Worm (Caenorhabditis elegans) whole organism, L4 larva: ENCODE measurements around the gene F53B1.3.

Experiments
- F44E2.7 ChIP-seq: fragments of 200-800 bp; sonication (Bioruptor generic); IDR thresholded peaks from 2 replicates; pipeline ENCODE4 v2.1.2; 2022; ENCODE audit warnings: missing genetic modification characterization, missing compliant biosample characterization
- F49E8.2 ChIP-seq: sonication (generic microtip); optimal IDR thresholded peaks from 2 replicates; lab custom pipeline; 2016; ENCODE audit warnings: missing compliant biosample characterization, mild to moderate bottlenecking, missing genetic modification characterization, borderline replicate concordance
- R02D3.7 ChIP-seq: fragments of 150-350 bp; sonication (generic microtip); optimal IDR thresholded peaks from 3 replicates; lab custom pipeline; 2014; ENCODE audit warnings: missing biosample characterization, missing genetic modification characterization
- T26A8.4 ChIP-seq: fragments of 200-800 bp; sonication (Bioruptor generic); IDR thresholded peaks from 2 replicates; pipeline ENCODE4 v1.3.6; 2022; ENCODE audit warnings: missing genetic modification characterization, missing compliant biosample characterization
- Y105C5A.15 ChIP-seq: fragments of 200-800 bp; sonication (Bioruptor generic); IDR thresholded peaks from 2 replicates; pipeline ENCODE4 v1.3.6; 2022; ENCODE audit warnings: missing genetic modification characterization, missing compliant biosample characterization
- aha-1 ChIP-seq: fragments of 150-350 bp; peaks from one replicate; lab custom pipeline; 2014; ENCODE audit warnings: missing biosample characterization, missing genetic modification characterization
- ama-1 ChIP-seq: fragments of 150-350 bp; optimal IDR thresholded peaks from 2 replicates; lab custom pipeline; 2014; ENCODE audit warnings: inconsistent platforms, mixed read lengths
- attf-4 ChIP-seq: sonication (generic microtip); optimal IDR thresholded peaks from 3 replicates; lab custom pipeline; 2017; ENCODE audit warnings: missing biosample characterization, missing genetic modification characterization
- ceh-20 ChIP-seq: fragments of 200-800 bp; sonication (Bioruptor generic); IDR thresholded peaks from 2 replicates; pipeline ENCODE4 v1.3.6; 2022; ENCODE audit warnings: missing genetic modification reagents, missing genetic modification characterization, missing compliant biosample characterization
- ceh-28 ChIP-seq: fragments of 150-350 bp; optimal IDR thresholded peaks from 2 replicates; lab custom pipeline; 2014; ENCODE audit warnings: missing biosample characterization, missing genetic modification reagents, missing genetic modification characterization
- ceh-32 ChIP-seq: sonication (generic microtip); optimal IDR thresholded peaks from 2 replicates; lab custom pipeline; 2016; ENCODE audit warnings: mild to moderate bottlenecking, missing genetic modification characterization, missing compliant biosample characterization; ENCODE audit not compliant: poor library complexity
- ceh-44 ChIP-seq: fragments of 200-800 bp; sonication (Bioruptor generic); IDR thresholded peaks from 2 replicates; pipeline ENCODE4 v1.3.6; 2022; ENCODE audit warnings: missing genetic modification reagents, missing genetic modification characterization, missing compliant biosample characterization
- ceh-62 ChIP-seq: sonication (generic microtip); optimal IDR thresholded peaks from 2 replicates; lab custom pipeline; 2017; ENCODE audit warnings: missing biosample characterization, missing genetic modification characterization
- daf-16 ChIP-seq, 3 experiments: sonication (generic microtip); optimal IDR thresholded peaks; 2 replicates each; lab custom pipeline; 2016 to 2017; ENCODE audit warnings: missing genetic modification characterization in 3 of 3, missing genetic modification reagents in 3 of 3, mild to moderate bottlenecking in 2 of 3, missing compliant biosample characterization in 2 of 3, missing biosample characterization in 1 of 3, moderate library complexity in 1 of 3
- daf-19 ChIP-seq: fragments of 200-800 bp; sonication (Bioruptor generic); conservative IDR thresholded peaks from 2 replicates; pipeline ENCODE4 v1.3.6; 2022; ENCODE audit warnings: missing genetic modification characterization, missing compliant biosample characterization
- daf-8 ChIP-seq: fragments of 200-800 bp; sonication (Bioruptor generic); IDR thresholded peaks from 2 replicates; pipeline ENCODE4 v1.3.6; 2022; ENCODE audit warnings: missing genetic modification characterization, missing compliant biosample characterization
- dmd-8 ChIP-seq: fragments of 200-800 bp; sonication (Bioruptor generic); IDR thresholded peaks from 2 replicates; pipeline ENCODE4 v1.3.6; 2022; ENCODE audit warnings: missing genetic modification characterization, missing compliant biosample characterization
- dmd-9 ChIP-seq: fragments of 200-800 bp; sonication (Bioruptor generic); IDR thresholded peaks from 2 replicates; pipeline ENCODE4 v1.3.6; 2022; ENCODE audit warnings: missing genetic modification reagents, missing genetic modification characterization, missing compliant biosample characterization
- dpl-1 ChIP-seq: fragments of 150-350 bp; optimal IDR thresholded peaks from 2 replicates; lab custom pipeline; 2014; ENCODE audit warnings: missing biosample characterization, missing genetic modification reagents, missing genetic modification characterization
- egl-43 ChIP-seq: fragments of 200-800 bp; sonication (Bioruptor generic); IDR thresholded peaks from 2 replicates; pipeline ENCODE4 v1.3.6; 2022; ENCODE audit warnings: missing genetic modification reagents, missing genetic modification characterization, missing compliant biosample characterization
- fkh-10 ChIP-seq: fragments of 150-350 bp; optimal IDR thresholded peaks from 2 replicates; lab custom pipeline; 2014; ENCODE audit warnings: missing biosample characterization, missing genetic modification reagents, missing genetic modification characterization
- gei-8 ChIP-seq: fragments of 200-800 bp; sonication (Bioruptor generic); optimal IDR thresholded peaks from 2 replicates; lab custom pipeline; 2018; ENCODE audit warnings: mild to moderate bottlenecking, missing genetic modification characterization, missing compliant biosample characterization
- hif-1 ChIP-seq, 2 experiments: sonication (generic microtip); optimal IDR thresholded peaks; 2 replicates each; lab custom pipeline; 2016 to 2017; ENCODE audit warnings: missing compliant biosample characterization in 2 of 2, missing genetic modification characterization in 2 of 2, missing genetic modification reagents in 2 of 2, missing genotype in 2 of 2, mild to moderate bottlenecking in 1 of 2
- hlh-11 ChIP-seq: fragments of 200-800 bp; sonication (Bioruptor generic); optimal IDR thresholded peaks from 2 replicates; lab custom pipeline; 2018; ENCODE audit warnings: mild to moderate bottlenecking, missing genetic modification characterization, missing compliant biosample characterization
- hlh-30 ChIP-seq: sonication (generic microtip); optimal IDR thresholded peaks from 2 replicates; lab custom pipeline; 2017; ENCODE audit warnings: antibody characterized with exemption, mild to moderate bottlenecking, missing genetic modification characterization, missing compliant biosample characterization; ENCODE audit not compliant: insufficient read depth
- jun-1 ChIP-seq: fragments of 150-350 bp; optimal IDR thresholded peaks from 2 replicates; lab custom pipeline; 2014; ENCODE audit warnings: missing biosample characterization, missing genetic modification reagents, missing genetic modification characterization
- lim-7 ChIP-seq: fragments of 200-800 bp; sonication (Bioruptor generic); IDR thresholded peaks from 2 replicates; pipeline ENCODE4 v1.3.6; 2022; ENCODE audit warnings: missing genetic modification characterization, missing compliant biosample characterization
- lin-1 ChIP-seq: fragments of 200-800 bp; sonication (Bioruptor generic); IDR thresholded peaks from 2 replicates; pipeline ENCODE4 v1.3.6; 2022; ENCODE audit warnings: missing genetic modification reagents, missing genetic modification characterization, missing compliant biosample characterization
- lin-15B ChIP-seq: fragments of 150-350 bp; sonication (generic microtip); optimal IDR thresholded peaks from 3 replicates; lab custom pipeline; 2014; ENCODE audit warnings: missing biosample characterization, missing genetic modification characterization
- lin-29 ChIP-seq: fragments of 200-800 bp; sonication (Bioruptor generic); IDR thresholded peaks from 2 replicates; pipeline ENCODE4 v1.3.6; 2022; ENCODE audit warnings: missing genetic modification reagents, missing genetic modification characterization, missing compliant biosample characterization
- madf-9 ChIP-seq: fragments of 200-800 bp; sonication (Bioruptor generic); conservative IDR thresholded peaks from 2 replicates; pipeline ENCODE4 v1.3.6; 2022; ENCODE audit warnings: missing genetic modification reagents, missing genetic modification characterization, missing compliant biosample characterization
- mdl-1 ChIP-seq, 2 experiments: fragments of 150-350 bp in 1 of 2; sonication (generic microtip) in 1 of 2; optimal IDR thresholded peaks; 2 replicates each; lab custom pipeline; 2014 to 2017; ENCODE audit warnings: missing biosample characterization in 2 of 2, missing genetic modification characterization in 2 of 2
- mep-1 ChIP-seq: fragments of 150-350 bp; sonication (generic microtip); optimal IDR thresholded peaks from 3 replicates; lab custom pipeline; 2014; ENCODE audit warnings: missing biosample characterization, missing genetic modification characterization
- mes-2 ChIP-seq: sonication (generic microtip); optimal IDR thresholded peaks from 2 replicates; lab custom pipeline; 2016; ENCODE audit warnings: missing genotype, mild to moderate bottlenecking, missing genetic modification characterization, missing compliant biosample characterization; ENCODE audit not compliant: poor library complexity, severe bottlenecking
- mxl-2 ChIP-seq: fragments of 200-800 bp; sonication (Bioruptor generic); conservative IDR thresholded peaks from 2 replicates; pipeline ENCODE4 v1.3.6; 2022; ENCODE audit warnings: missing genetic modification reagents, missing genetic modification characterization, missing compliant biosample characterization
- nhr-102 ChIP-seq: sonication (generic microtip); optimal IDR thresholded peaks from 2 replicates; lab custom pipeline; 2016; ENCODE audit warnings: mild to moderate bottlenecking, missing genetic modification characterization, moderate library complexity, missing compliant biosample characterization
- nhr-25 ChIP-seq: sonication (generic microtip); optimal IDR thresholded peaks from 2 replicates; lab custom pipeline; 2017; ENCODE audit warnings: missing genetic modification characterization, mild to moderate bottlenecking, missing compliant biosample characterization, antibody characterized with exemption, moderate library complexity, borderline replicate concordance; ENCODE audit not compliant: insufficient read depth
- nhr-41 ChIP-seq: fragments of 200-800 bp; sonication (Bioruptor generic); IDR thresholded peaks from 2 replicates; pipeline ENCODE4 v1.3.6; 2022; ENCODE audit warnings: missing genetic modification reagents, missing genetic modification characterization, missing compliant biosample characterization
- nhr-42 ChIP-seq: fragments of 200-800 bp; sonication (Bioruptor generic); IDR thresholded peaks from 2 replicates; pipeline ENCODE4 v1.3.6; 2022; ENCODE audit warnings: missing genetic modification characterization, missing compliant biosample characterization
- nhr-48 ChIP-seq: sonication (generic microtip); optimal IDR thresholded peaks from 2 replicates; lab custom pipeline; 2016; ENCODE audit warnings: mild to moderate bottlenecking, missing genetic modification characterization, missing compliant biosample characterization
- nhr-6 ChIP-seq: fragments of 150-350 bp; optimal IDR thresholded peaks from 2 replicates; lab custom pipeline; 2014; ENCODE audit warnings: missing biosample characterization, missing genetic modification characterization
- nhr-77 ChIP-seq: fragments of 150-350 bp; optimal IDR thresholded peaks from 2 replicates; lab custom pipeline; 2014; ENCODE audit warnings: missing biosample characterization, missing genetic modification characterization
- pqm-1 ChIP-seq: sonication (generic microtip); optimal IDR thresholded peaks from 2 replicates; lab custom pipeline; 2017; ENCODE audit warnings: missing biosample characterization, missing genetic modification characterization
- rbr-2 ChIP-seq: sonication (generic microtip); optimal IDR thresholded peaks from 2 replicates; lab custom pipeline; 2016; ENCODE audit warnings: missing genotype, missing genetic modification characterization, missing compliant biosample characterization
- saeg-2 ChIP-seq: fragments of 200-800 bp; sonication (Bioruptor generic); IDR thresholded peaks from 2 replicates; pipeline ENCODE4 v1.3.6; 2022; ENCODE audit warnings: missing genetic modification reagents, missing genetic modification characterization, missing compliant biosample characterization
- sdz-12 ChIP-seq: fragments of 200-800 bp; sonication (Bioruptor generic); optimal IDR thresholded peaks from 2 replicates; lab custom pipeline; 2018; ENCODE audit warnings: mild to moderate bottlenecking, missing genetic modification characterization, missing compliant biosample characterization
- spr-1 ChIP-seq: sonication (generic microtip); optimal IDR thresholded peaks from 2 replicates; lab custom pipeline; 2016; ENCODE audit warnings: mild to moderate bottlenecking, missing genetic modification characterization, missing compliant biosample characterization
- tra-1 ChIP-seq: fragments of 200-800 bp; sonication (Bioruptor generic); IDR thresholded peaks from 2 replicates; pipeline ENCODE4 v1.3.6; 2022; ENCODE audit warnings: missing genetic modification reagents, missing genetic modification characterization, missing compliant biosample characterization
- unc-130 ChIP-seq: sonication (generic microtip); optimal IDR thresholded peaks from 2 replicates; lab custom pipeline; 2016; ENCODE audit warnings: missing genetic modification reagents, missing genetic modification characterization, missing compliant biosample characterization
- unc-39 ChIP-seq: sonication (generic microtip); optimal IDR thresholded peaks from 2 replicates; lab custom pipeline; 2017; ENCODE audit warnings: missing biosample characterization, missing genetic modification characterization
- zag-1 ChIP-seq: fragments of 150-350 bp; optimal IDR thresholded peaks from 2 replicates; lab custom pipeline; 2014; ENCODE audit warnings: missing biosample characterization, missing genetic modification characterization
- zip-11 ChIP-seq: fragments of 200-800 bp; sonication (Bioruptor generic); IDR thresholded peaks from 2 replicates; pipeline ENCODE4 v1.3.6; 2022; ENCODE audit warnings: missing genetic modification characterization, missing compliant biosample characterization

The F53B1.3 gene

ce11 chrX:2089434-2089833 is 16.0 kb upstream of the F53B1.3 start, which contains the start of gene lsy-2 (continued):
- TF ChIP-seq ceh-32 (tag; lab: Kevin White, UChicago) = no peak
- TF ChIP-seq aha-1 (tag; lab: Kevin White, UChicago) = peak; percentile 64
- no peak for TF ChIP-seq sdz-12 (GFP tag; lab: Kevin White, UChicago)
- no peak for TF ChIP-seq dmd-8 (GFP tag; lab: Robert Waterston, UW)
- TF ChIP-seq hif-1 (tag; optimal IDR thresholded peaks at IDR 0.05; lab: Kevin White, UChicago) = peak in 1 of 2 experiments; percentile 41
- TF ChIP-seq zag-1 (tag; lab: Kevin White, UChicago) = no peak
- TF ChIP-seq lin-1 (GFP tag; lab: Robert Waterston, UW) = no peak
- no peak for TF ChIP-seq ceh-44 (GFP tag; lab: Robert Waterston, UW)
- peak; percentile 72 for TF ChIP-seq dpl-1 (GFP tag; lab: Kevin White, UChicago)
- no peak for TF ChIP-seq jun-1 (tag; lab: Kevin White, UChicago)
- TF ChIP-seq saeg-2 (GFP tag; lab: Robert Waterston, UW) = no peak
- TF ChIP-seq Y105C5A.15 = no peak
- no peak for TF ChIP-seq dmd-9
- TF ChIP-seq daf-8 (GFP tag; lab: Robert Waterston, UW) = no peak
- no peak for TF ChIP-seq nhr-77 (tag; lab: Kevin White, UChicago)
- TF ChIP-seq unc-130 (GFP tag; lab: Kevin White, UChicago) = no peak
- no peak for TF ChIP-seq daf-16 (GFP tag; optimal IDR thresholded peaks at IDR 0.05; lab: Kevin White, UChicago)
- TF ChIP-seq daf-16 (tag; optimal IDR thresholded peaks at IDR 0.05; lab: Kevin White, UChicago) = peak; percentile 70
- TF ChIP-seq nhr-102 (tag; lab: Kevin White, UChicago) = no peak
- no peak for TF ChIP-seq R02D3.7 (tag; lab: Kevin White, UChicago)
- TF ChIP-seq nhr-6 = no peak
- peak; percentile 75 for TF ChIP-seq mes-2 (tag; lab: Kevin White, UChicago)
- TF ChIP-seq fkh-10 = no peak
- no peak for TF ChIP-seq ama-1
- no peak for TF ChIP-seq ceh-20 (GFP tag; lab: Robert Waterston, UW)
- peak; percentile 19 for TF ChIP-seq rbr-2
- no peak for TF ChIP-seq lim-7
- peak; percentile 65 for TF ChIP-seq hlh-30 (tag; lab: Kevin White, UChicago)
- TF ChIP-seq daf-19 = no peak
- TF ChIP-seq tra-1 (GFP tag; lab: Robert Waterston, UW) = no peak
- TF ChIP-seq nhr-42 (GFP tag; lab: Robert Waterston, UW) = no peak
- TF ChIP-seq unc-39 = no peak
- TF ChIP-seq T26A8.4 (GFP tag; lab: Robert Waterston, UW) = no peak
- TF ChIP-seq F49E8.2 = no peak
- TF ChIP-seq gei-8 (GFP tag; lab: Kevin White, UChicago) = no peak
- peak; percentile 57 for TF ChIP-seq mep-1 (tag; lab: Kevin White, UChicago)
- TF ChIP-seq nhr-41 (GFP tag; lab: Robert Waterston, UW) = no peak
- no peak for TF ChIP-seq pqm-1
- peak; percentile 86 for TF ChIP-seq nhr-25
- TF ChIP-seq hlh-11 (tag; lab: Kevin White, UChicago) = no peak
- TF ChIP-seq madf-9 = no peak
- no peak for TF ChIP-seq mxl-2 (GFP tag; lab: Robert Waterston, UW)
- no peak for TF ChIP-seq lin-29
- TF ChIP-seq F44E2.7 = no peak
- no peak for TF ChIP-seq ceh-28 (tag; lab: Kevin White, UChicago)
- TF ChIP-seq attf-4 (tag; lab: Kevin White, UChicago) = no peak
- no peak for TF ChIP-seq lin-15B
- no peak for TF ChIP-seq nhr-48 (tag; lab: Kevin White, UChicago)
- no peak for TF ChIP-seq zip-11 (GFP tag; lab: Robert Waterston, UW)
- no peak for TF ChIP-seq spr-1
- peak in 1 of 2 experiments; percentile 20 for TF ChIP-seq mdl-1 (tag; optimal IDR thresholded peaks at IDR 0.05; lab: Kevin White, UChicago)
- no peak for TF ChIP-seq egl-43 (GFP tag; lab: Robert Waterston, UW)
- TF ChIP-seq ceh-62 (tag; lab: Kevin White, UChicago) = no peak
